Worm (Caenorhabditis elegans) whole organism, young adult: ENCODE measurements around the gene dgk-5.

Experiments
- F33H1.4 ChIP-seq: fragments of 200-800 bp; sonication (Bioruptor generic); IDR thresholded peaks from 2 replicates; pipeline ENCODE4 v1.3.6; 2022; ENCODE audit warnings: missing genetic modification reagents, missing genetic modification characterization, missing compliant biosample characterization
- snpc-4 ChIP-seq, 5 experiments: fragments of 150-350 bp in 1 of 5; sonication (generic microtip) in 4 of 5; optimal IDR thresholded peaks; 2 replicates each; lab custom pipeline; 2014 to 2018; ENCODE audit warnings: missing genetic modification characterization in 5 of 5, missing biosample characterization in 3 of 5, antibody characterized with exemption in 2 of 5, mild to moderate bottlenecking in 2 of 5, missing compliant biosample characterization in 2 of 5, missing genotype in 2 of 5, moderate library complexity in 2 of 5, missing genetic modification reagents in 1 of 5

DNA sequence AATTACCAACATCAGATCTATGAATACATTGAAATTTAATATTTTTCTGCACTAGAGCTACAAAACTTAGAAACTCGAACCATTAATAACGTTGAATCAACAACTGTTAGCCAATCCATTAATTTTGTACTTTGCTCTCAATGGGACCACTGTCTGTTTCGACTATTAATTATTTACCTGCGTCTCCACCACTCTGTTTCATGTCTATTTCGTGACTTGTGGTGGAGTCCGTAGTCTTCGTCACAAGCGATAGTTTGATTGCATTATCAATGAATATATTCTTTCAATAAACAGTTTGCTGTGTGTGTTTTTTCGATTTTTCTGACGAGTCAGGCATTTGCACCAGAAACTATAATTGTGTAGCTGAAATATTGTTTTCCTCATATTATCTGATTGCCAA lies 15.5 kb upstream of the dgk-5 start:
- TF ChIP-seq snpc-4 (GFP tag; optimal IDR thresholded peaks at IDR 0.05; lab: Kevin White, UChicago) (no peak), snpc-4 (tag; optimal IDR thresholded peaks at IDR 0.05; lab: Kevin White, UChicago) (no peak), F33H1.4 (GFP tag; lab: Robert Waterston, UW) (no peak)
